Worm (Caenorhabditis elegans) whole organism, L3 larva: ENCODE results near the gene F35H8.2.

Source experiments
- R02D3.7 ChIP-seq: fragments of 150-350 bp; optimal IDR thresholded peaks from 2 replicates; lab custom pipeline; 2014; ENCODE audit warnings: missing biosample characterization, missing genetic modification characterization
- ama-1 ChIP-seq: fragments of 150-350 bp; optimal IDR thresholded peaks from 2 replicates; lab custom pipeline; 2018
- ceh-82 ChIP-seq: fragments of 150-350 bp; optimal IDR thresholded peaks from 2 replicates; lab custom pipeline; 2014; ENCODE audit warnings: missing biosample characterization, missing genetic modification characterization
- egl-5 ChIP-seq: fragments of 150-350 bp; optimal IDR thresholded peaks from 2 replicates; lab custom pipeline; 2017; ENCODE audit warnings: missing biosample characterization, missing genetic modification reagents, missing genetic modification characterization, inconsistent platforms
- elt-1 ChIP-seq: fragments of 150-350 bp; optimal IDR thresholded peaks from 2 replicates; lab custom pipeline; 2014; ENCODE audit warnings: missing biosample characterization, missing genetic modification characterization
- elt-2 ChIP-seq: sonication (generic microtip); optimal IDR thresholded peaks from 2 replicates; lab custom pipeline; 2016; ENCODE audit warnings: missing genetic modification reagents, mild to moderate bottlenecking, missing genetic modification characterization, missing compliant biosample characterization
- elt-3 ChIP-seq, 3 experiments: fragments of 150-350 bp in 1 of 3; sonication (generic microtip) in 2 of 3; optimal IDR thresholded peaks; 2 replicates in 2 of 3; 4 replicates in 1 of 3; lab custom pipeline; 2014 to 2017; ENCODE audit warnings: missing biosample characterization in 3 of 3, missing genetic modification characterization in 3 of 3
- eor-1 ChIP-seq, 2 experiments: fragments of 150-350 bp; optimal IDR thresholded peaks; 2 replicates each; lab custom pipeline; 2014 to 2018; ENCODE audit warnings: missing biosample characterization in 2 of 2, missing genetic modification characterization in 2 of 2
- fos-1 ChIP-seq: fragments of 150-350 bp; optimal IDR thresholded peaks from 2 replicates; lab custom pipeline; 2014; ENCODE audit warnings: missing biosample characterization, missing genetic modification characterization
- lin-15B ChIP-seq: fragments of 150-350 bp; optimal IDR thresholded peaks from 2 replicates; lab custom pipeline; 2014; ENCODE audit warnings: missing biosample characterization, missing genetic modification characterization
- lin-39 ChIP-seq: fragments of 150-350 bp; optimal IDR thresholded peaks from 2 replicates; lab custom pipeline; 2018; ENCODE audit warnings: missing biosample characterization, missing genetic modification reagents, missing genetic modification characterization
- mdl-1 ChIP-seq: fragments of 150-350 bp; optimal IDR thresholded peaks from 2 replicates; lab custom pipeline; 2014; ENCODE audit warnings: missing biosample characterization, missing genetic modification characterization
- nfya-1 ChIP-seq: sonication (generic microtip); optimal IDR thresholded peaks from 2 replicates; lab custom pipeline; 2017; ENCODE audit warnings: missing genetic modification characterization, mild to moderate bottlenecking, missing compliant biosample characterization, antibody characterized with exemption, moderate library complexity; ENCODE audit not compliant: insufficient read depth
- nhr-12 ChIP-seq: fragments of 150-350 bp; optimal IDR thresholded peaks from 2 replicates; lab custom pipeline; 2014; ENCODE audit warnings: missing biosample characterization, missing genetic modification characterization
- nhr-23 ChIP-seq: fragments of 150-350 bp; optimal IDR thresholded peaks from 2 replicates; lab custom pipeline; 2014; ENCODE audit warnings: missing biosample characterization, missing genetic modification reagents, missing genetic modification characterization
- nhr-67 ChIP-seq: fragments of 150-350 bp; optimal IDR thresholded peaks from 2 replicates; lab custom pipeline; 2014; ENCODE audit warnings: missing biosample characterization, missing genetic modification characterization
- pha-4 ChIP-seq: fragments of 150-350 bp; optimal IDR thresholded peaks from 2 replicates; lab custom pipeline; 2014; ENCODE audit warnings: missing biosample characterization, missing genetic modification reagents, missing genetic modification characterization
- pqm-1 ChIP-seq: fragments of 150-350 bp; optimal IDR thresholded peaks from 2 replicates; lab custom pipeline; 2017; ENCODE audit warnings: missing biosample characterization, missing genetic modification characterization, inconsistent platforms
- sea-2 ChIP-seq: fragments of 150-350 bp; sonication (generic microtip); optimal IDR thresholded peaks from 4 replicates; lab custom pipeline; 2014; ENCODE audit warnings: missing biosample characterization, missing genetic modification reagents, missing genetic modification characterization
- skn-1 ChIP-seq: fragments of 150-350 bp; optimal IDR thresholded peaks from 2 replicates; lab custom pipeline; 2014; ENCODE audit warnings: missing biosample characterization, missing genetic modification characterization
- ztf-11 ChIP-seq: fragments of 150-350 bp; optimal IDR thresholded peaks from 2 replicates; lab custom pipeline; 2014; ENCODE audit warnings: missing biosample characterization, missing genetic modification characterization

The F35H8.2 gene

DNA sequence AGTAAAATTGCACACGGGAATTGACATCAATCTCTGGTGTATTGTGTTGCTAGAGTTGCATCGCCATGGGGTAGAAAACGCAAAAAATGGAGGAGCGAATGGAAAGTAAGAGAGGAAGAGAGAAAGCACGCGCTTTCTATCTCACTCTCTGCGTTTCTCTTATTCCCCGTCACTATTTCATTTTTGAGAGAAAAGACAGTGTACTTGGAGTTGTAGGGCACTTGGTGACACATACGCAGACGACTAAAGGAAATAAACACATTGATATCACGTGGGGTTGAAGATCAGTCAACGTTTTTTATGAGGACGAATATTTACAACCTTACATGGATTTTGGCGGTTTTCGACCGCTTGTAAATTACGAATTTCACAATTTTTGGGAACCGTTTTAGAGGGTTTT lies 48.1 kb downstream of the F35H8.2 start (continued):
- peak; percentile 92 for TF ChIP-seq egl-5
- no peak for TF ChIP-seq eor-1 (tag; optimal IDR thresholded peaks at IDR 0.05; lab: Kevin White, UChicago)
- peak; percentile 86 for TF ChIP-seq skn-1
- TF ChIP-seq sea-2 = no peak
- TF ChIP-seq nhr-23 (tag; lab: Kevin White, UChicago) = peak; percentile 96

DNA sequence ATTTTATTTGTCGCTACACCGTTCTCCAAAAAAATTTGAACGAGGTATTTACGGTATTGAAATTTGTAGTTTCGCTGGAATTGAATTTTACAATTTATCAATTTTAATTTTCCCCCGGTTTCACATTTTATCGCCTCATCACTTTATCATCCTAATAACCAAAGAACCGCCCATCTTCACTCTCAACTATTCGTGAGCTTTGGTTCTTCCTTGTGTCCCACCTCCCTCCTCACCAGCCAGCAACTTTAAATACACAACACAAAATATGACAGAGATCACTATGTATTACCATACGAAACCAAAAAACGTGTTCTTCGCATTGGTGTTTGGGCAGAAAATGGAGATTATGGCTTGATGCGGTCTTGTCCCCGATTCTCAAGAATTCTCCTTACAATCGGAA lies 48.8 kb downstream of the F35H8.2 start:
- peak; percentile 68 for TF ChIP-seq elt-2 (tag; lab: Kevin White, UChicago)
- peak; percentile 18 for TF ChIP-seq pha-4
- TF ChIP-seq lin-39 = peak; percentile 34
- no peak for TF ChIP-seq sea-2
- peak; percentile 3 for TF ChIP-seq nfya-1
- TF ChIP-seq ceh-82 (tag; lab: Kevin White, UChicago) = no peak
- TF ChIP-seq ama-1 = peak; percentile 35
- TF ChIP-seq pqm-1 (tag; lab: Kevin White, UChicago) = peak; percentile 87

DNA sequence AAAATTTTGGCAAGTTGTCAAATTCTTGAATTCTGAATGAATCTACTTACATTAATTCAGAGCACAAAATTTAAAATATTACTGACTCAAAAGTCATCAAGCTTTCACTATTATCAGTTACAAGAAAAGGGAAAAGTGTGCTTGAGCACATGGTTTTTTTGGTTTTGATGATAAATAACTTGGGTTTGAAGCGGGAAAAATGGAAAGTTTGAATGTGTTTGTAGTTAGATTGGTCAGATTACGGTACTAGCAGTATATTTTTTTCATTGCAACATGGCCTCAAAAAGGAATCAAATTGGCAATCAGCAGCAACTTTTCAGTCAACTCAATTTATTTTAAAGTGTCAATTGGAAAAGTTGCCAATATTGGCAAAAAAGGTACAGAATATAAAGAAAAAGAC lies 49.4 kb downstream of the F35H8.2 start:
- TF ChIP-seq pha-4 (peak; percentile 3), pqm-1 (tag; lab: Kevin White, UChicago) (peak; percentile 53), ztf-11 (tag; lab: Kevin White, UChicago) (no peak), skn-1 (peak; percentile 18), elt-2 (tag; lab: Kevin White, UChicago) (peak; percentile 24), elt-1 (no peak), elt-3 (tag; optimal IDR thresholded peaks at IDR 0.05; lab: Kevin White, UChicago) (no peak), mdl-1 (no peak)

- peak; percentile 17 for TF ChIP-seq mdl-1
- peak; percentile 85 for TF ChIP-seq pha-4
- TF ChIP-seq fos-1 = no peak
Observed at ce11 chrII:9605336-9605735, 50.0 kb downstream of the F35H8.2 start, which contains the start of gene nhr-19. nhr-19 (minus strand) TSS chrII:9605526.

DNA sequence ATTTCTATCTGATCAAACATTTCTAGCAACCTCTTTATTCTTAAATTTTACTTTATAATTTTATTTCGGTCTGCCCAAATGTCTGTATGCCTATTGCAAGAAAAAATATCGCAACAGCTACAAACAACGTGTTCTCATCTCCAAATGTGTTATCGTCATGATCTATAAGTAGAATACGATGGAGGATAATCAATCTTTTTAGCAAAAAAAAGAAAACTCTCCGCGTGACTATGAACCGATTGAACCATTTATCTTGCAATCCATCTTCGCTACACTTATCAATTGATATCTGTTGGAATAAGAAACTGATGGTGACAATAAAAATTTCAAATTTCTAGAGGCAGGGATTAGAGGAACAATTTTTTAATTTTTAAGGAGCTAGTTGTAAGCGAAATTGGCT lies 50.7 kb downstream of the F35H8.2 start:
- TF ChIP-seq R02D3.7 (tag; lab: Kevin White, UChicago) (no peak), nhr-23 (tag; lab: Kevin White, UChicago) (peak; percentile 30), elt-1 (peak; percentile 93)

DNA sequence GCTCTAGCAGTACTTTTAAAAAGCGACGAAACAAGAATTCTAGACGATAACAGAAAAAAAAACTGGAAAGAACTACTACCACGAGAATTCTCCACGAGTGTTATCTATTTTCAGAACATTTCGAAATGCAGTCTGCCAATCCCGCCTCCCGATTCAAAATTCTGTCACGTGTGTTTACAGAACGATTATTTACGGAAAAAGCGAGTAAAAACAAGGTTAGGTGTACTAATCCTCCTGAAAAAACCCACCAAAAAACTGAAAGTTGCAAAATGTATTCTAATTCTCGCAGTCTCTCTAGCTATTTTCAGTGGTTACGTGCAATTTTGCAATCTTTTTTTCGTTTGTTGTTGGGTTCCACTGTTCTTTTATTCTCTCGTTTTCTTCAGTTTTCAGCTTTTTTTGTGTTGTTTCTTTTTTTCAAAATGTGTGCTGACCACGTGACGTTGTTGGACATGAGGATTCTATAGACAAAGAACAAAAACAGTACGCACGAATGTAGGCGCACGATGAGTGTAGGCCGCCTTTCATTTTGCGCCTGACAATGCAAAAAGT lies 51.3 kb downstream of the F35H8.2 start:
- TF ChIP-seq pha-4 (peak; percentile 13), fos-1 (no peak), ceh-82 (tag; lab: Kevin White, UChicago) (no peak), lin-15B (tag; lab: Kevin White, UChicago) (no peak), nhr-67 (tag; lab: Kevin White, UChicago) (no peak), ama-1 (peak; percentile 17), R02D3.7 (tag; lab: Kevin White, UChicago) (no peak), nhr-12 (tag; lab: Kevin White, UChicago) (no peak), eor-1 (tag; optimal IDR thresholded peaks at IDR 0.05; lab: Kevin White, UChicago) (no peak), elt-2 (tag; lab: Kevin White, UChicago) (peak; percentile 20)
